Comparison of ENCODE assay signal across 2 worm cellular contexts in the genomic region with DNA sequence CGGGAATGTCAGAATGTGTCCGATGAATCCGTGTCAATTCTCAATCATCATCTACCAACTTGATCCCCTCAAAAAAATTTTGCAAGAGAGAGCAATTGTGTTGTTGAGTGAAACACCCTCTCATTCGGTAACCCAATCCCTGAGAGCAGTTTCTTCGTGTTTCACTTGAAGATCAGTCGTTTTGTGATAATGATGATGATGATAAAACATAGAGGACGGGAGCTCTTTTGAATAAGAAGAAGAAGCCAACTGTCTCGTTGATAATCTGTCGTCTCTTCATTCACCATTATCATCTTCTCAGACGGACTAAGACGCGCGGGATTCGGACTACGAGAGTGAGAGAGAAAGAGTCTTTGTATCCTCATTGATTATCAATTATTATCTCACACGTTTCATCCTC.
TF ChIP-seq lines count a peak whose summit lies in the region.

No protein-coding gene starts in this region.

TF ChIP-seq in whole organism, L1 larva, 84 proteins besides CTCF, POLR2A, EP300 and RAD21 (continued from another document):
- no peak for TF ChIP-seq mdl-1 (tag; optimal IDR thresholded peaks at IDR 0.05; lab: Kevin White, UChicago)
- peak; percentile 10 for TF ChIP-seq mep-1 (tag; optimal IDR thresholded peaks at IDR 0.05; lab: Kevin White, UChicago)
TF ChIP-seq in whole organism, L1 larva: peak in this region for 12.

TF ChIP-seq in whole organism, L2 larva, 48 proteins besides CTCF, POLR2A, EP300 and RAD21 (continued from another document):
- no peak for TF ChIP-seq nhr-237 (tag; optimal IDR thresholded peaks at IDR 0.05; lab: Kevin White, UChicago)
- no peak for TF ChIP-seq unc-62 (GFP tag; optimal IDR thresholded peaks at IDR 0.05; lab: Kevin White, UChicago)
- TF ChIP-seq gmeb-1 (tag; optimal IDR thresholded peaks at IDR 0.05; lab: Kevin White, UChicago), result no peak
- TF ChIP-seq dmd-4 (tag; optimal IDR thresholded peaks at IDR 0.05; lab: Kevin White, UChicago), result no peak
- peak; percentile 13 for TF ChIP-seq lin-39 (tag; optimal IDR thresholded peaks at IDR 0.05; lab: Kevin White, UChicago)
- no peak for TF ChIP-seq crh-2 (tag; optimal IDR thresholded peaks at IDR 0.05; lab: Kevin White, UChicago)
- no peak for TF ChIP-seq ztf-11 (tag; optimal IDR thresholded peaks at IDR 0.05; lab: Kevin White, UChicago)
- TF ChIP-seq nhr-25 (tag; optimal IDR thresholded peaks at IDR 0.05; lab: Kevin White, UChicago), result no peak
- TF ChIP-seq R02D3.7 (tag; optimal IDR thresholded peaks at IDR 0.05; lab: Kevin White, UChicago), result no peak
- TF ChIP-seq Y55F3AM.14 (GFP tag; optimal IDR thresholded peaks at IDR 0.05; lab: Kevin White, UChicago), result no peak
- no peak for TF ChIP-seq nhr-12 (tag; optimal IDR thresholded peaks at IDR 0.05; lab: Kevin White, UChicago)
- TF ChIP-seq elt-3 (tag; optimal IDR thresholded peaks at IDR 0.05; lab: Kevin White, UChicago), result no peak
- peak in 1 of 2 experiments; percentile 47 for TF ChIP-seq lsy-2 (tag; optimal IDR thresholded peaks at IDR 0.05; lab: Kevin White, UChicago)
- no peak for TF ChIP-seq mdl-1 (tag; optimal IDR thresholded peaks at IDR 0.05; lab: Kevin White, UChicago)
- TF ChIP-seq lin-13 (GFP tag; optimal IDR thresholded peaks at IDR 0.05; lab: Kevin White, UChicago), result peak; percentile 3
- no peak for TF ChIP-seq peb-1 (tag; optimal IDR thresholded peaks at IDR 0.05; lab: Kevin White, UChicago)
- TF ChIP-seq mab-5 (tag; optimal IDR thresholded peaks at IDR 0.05; lab: Kevin White, UChicago), result peak; percentile 37
- TF ChIP-seq sem-4 (tag; optimal IDR thresholded peaks at IDR 0.05; lab: Kevin White, UChicago), result no peak
- no peak for TF ChIP-seq nhr-23 (tag; optimal IDR thresholded peaks at IDR 0.05; lab: Kevin White, UChicago)
- TF ChIP-seq unc-39 (tag; optimal IDR thresholded peaks at IDR 0.05; lab: Kevin White, UChicago), result no peak
- no peak for TF ChIP-seq snpc-4 (tag; optimal IDR thresholded peaks at IDR 0.05; lab: Kevin White, UChicago)
- peak; percentile 58 for TF ChIP-seq F13H6.1 (tag; optimal IDR thresholded peaks at IDR 0.05; lab: Kevin White, UChicago)
- TF ChIP-seq sma-3 (GFP tag; optimal IDR thresholded peaks at IDR 0.05; lab: Kevin White, UChicago), result no peak
- no peak for TF ChIP-seq ZK546.5 (tag; optimal IDR thresholded peaks at IDR 0.05; lab: Kevin White, UChicago)
- TF ChIP-seq ama-1 (optimal IDR thresholded peaks at IDR 0.05; lab: Kevin White, UChicago), result no peak
- TF ChIP-seq sma-9 (GFP tag; optimal IDR thresholded peaks at IDR 0.05; lab: Kevin White, UChicago), result peak; percentile 30
- no peak for TF ChIP-seq sma-9 (tag; optimal IDR thresholded peaks at IDR 0.05; lab: Kevin White, UChicago)
- peak; percentile 41 for TF ChIP-seq nhr-129 (tag; optimal IDR thresholded peaks at IDR 0.05; lab: Kevin White, UChicago)
- TF ChIP-seq C34F6.9 (tag; optimal IDR thresholded peaks at IDR 0.05; lab: Kevin White, UChicago), result peak; percentile 10
- no peak for TF ChIP-seq ztf-1 (GFP tag; conservative IDR thresholded peaks at IDR 0.05; lab: Robert Waterston, UW)
- no peak for TF ChIP-seq aly-2 (tag; optimal IDR thresholded peaks at IDR 0.05; lab: Kevin White, UChicago)
- no peak for TF ChIP-seq nhr-11 (tag; optimal IDR thresholded peaks at IDR 0.05; lab: Kevin White, UChicago)
- TF ChIP-seq alr-1 (tag; optimal IDR thresholded peaks at IDR 0.05; lab: Kevin White, UChicago), result no peak
